Worm (Caenorhabditis elegans) whole organism, L2 larva: ENCODE results near the gene tkr-2.

Source experiments
- C34F6.9 ChIP-seq: fragments of 150-350 bp; optimal IDR thresholded peaks from 2 replicates; lab custom pipeline; 2014; ENCODE audit warnings: missing biosample characterization, missing genetic modification characterization
- F13H6.1 ChIP-seq: sonication (generic microtip); optimal IDR thresholded peaks from 2 replicates; lab custom pipeline; 2016; ENCODE audit warnings: missing genetic modification characterization, missing compliant biosample characterization
- ZK546.5 ChIP-seq: sonication (generic microtip); optimal IDR thresholded peaks from 2 replicates; lab custom pipeline; 2017; ENCODE audit warnings: missing biosample characterization, missing genetic modification characterization
- alr-1 ChIP-seq: fragments of 150-350 bp; optimal IDR thresholded peaks from 2 replicates; lab custom pipeline; 2014; ENCODE audit warnings: missing biosample characterization, missing genetic modification characterization
- aly-2 ChIP-seq: fragments of 150-350 bp; optimal IDR thresholded peaks from 2 replicates; lab custom pipeline; 2014; ENCODE audit warnings: missing biosample characterization, missing genetic modification characterization
- ama-1 ChIP-seq: fragments of 150-350 bp; optimal IDR thresholded peaks from 2 replicates; lab custom pipeline; 2018; ENCODE audit warnings: inconsistent platforms
- blmp-1 ChIP-seq: sonication (generic microtip); optimal IDR thresholded peaks from 2 replicates; lab custom pipeline; 2017; ENCODE audit warnings: missing genetic modification characterization, mild to moderate bottlenecking, missing compliant biosample characterization, antibody characterized with exemption, moderate library complexity; ENCODE audit not compliant: insufficient read depth
- ceh-82 ChIP-seq: fragments of 150-350 bp; optimal IDR thresholded peaks from 2 replicates; lab custom pipeline; 2014; ENCODE audit warnings: missing biosample characterization, missing genetic modification characterization
- crh-2 ChIP-seq: sonication (generic microtip); optimal IDR thresholded peaks from 2 replicates; lab custom pipeline; 2017; ENCODE audit warnings: missing biosample characterization, missing genetic modification characterization
- dmd-4 ChIP-seq: sonication (generic microtip); optimal IDR thresholded peaks from 2 replicates; lab custom pipeline; 2017; ENCODE audit warnings: missing biosample characterization, missing genetic modification characterization
- elt-1 ChIP-seq: fragments of 150-350 bp; optimal IDR thresholded peaks from 2 replicates; lab custom pipeline; 2014; ENCODE audit warnings: missing biosample characterization, missing genetic modification characterization
- fos-1 ChIP-seq: fragments of 150-350 bp; optimal IDR thresholded peaks from 2 replicates; lab custom pipeline; 2014; ENCODE audit warnings: missing biosample characterization, missing genetic modification characterization
- gmeb-1 ChIP-seq: fragments of 150-350 bp; optimal IDR thresholded peaks from 2 replicates; lab custom pipeline; 2014; ENCODE audit warnings: missing biosample characterization, missing genetic modification characterization
- lin-11 ChIP-seq: fragments of 150-350 bp; sonication (generic microtip); optimal IDR thresholded peaks from 2 replicates; lab custom pipeline; 2014; ENCODE audit warnings: missing biosample characterization, missing genetic modification characterization, inconsistent platforms, mixed read lengths
- lin-13 ChIP-seq: fragments of 150-350 bp; optimal IDR thresholded peaks from 2 replicates; lab custom pipeline; 2014; ENCODE audit warnings: missing biosample characterization, missing genetic modification reagents, missing genetic modification characterization
- lsy-2 ChIP-seq, 2 experiments: fragments of 150-350 bp in 1 of 2; sonication (generic microtip) in 1 of 2; optimal IDR thresholded peaks; 2 replicates each; lab custom pipeline; 2014 to 2017; ENCODE audit warnings: missing biosample characterization in 2 of 2, missing genetic modification characterization in 2 of 2
- mab-5 ChIP-seq: fragments of 150-350 bp; optimal IDR thresholded peaks from 2 replicates; lab custom pipeline; 2014; ENCODE audit warnings: missing biosample characterization, missing genetic modification characterization
- mbf-1 ChIP-seq: sonication (generic microtip); optimal IDR thresholded peaks from 2 replicates; lab custom pipeline; 2017; ENCODE audit warnings: missing biosample characterization, missing genetic modification characterization
- nhr-10 ChIP-seq: sonication (generic microtip); optimal IDR thresholded peaks from 2 replicates; lab custom pipeline; 2017; ENCODE audit warnings: missing biosample characterization, missing genetic modification characterization
- nhr-11 ChIP-seq: fragments of 150-350 bp; optimal IDR thresholded peaks from 2 replicates; lab custom pipeline; 2014; ENCODE audit warnings: missing biosample characterization, missing genetic modification characterization
- nhr-12 ChIP-seq: fragments of 150-350 bp; optimal IDR thresholded peaks from 2 replicates; lab custom pipeline; 2014; ENCODE audit warnings: missing biosample characterization, missing genetic modification characterization
- nhr-21 ChIP-seq: fragments of 150-350 bp; optimal IDR thresholded peaks from 2 replicates; lab custom pipeline; 2014; ENCODE audit warnings: missing biosample characterization, missing genetic modification characterization
- nhr-237 ChIP-seq: fragments of 150-350 bp; optimal IDR thresholded peaks from 2 replicates; lab custom pipeline; 2014; ENCODE audit warnings: missing biosample characterization, missing genetic modification characterization
- nhr-25 ChIP-seq: fragments of 150-350 bp; sonication (generic microtip); optimal IDR thresholded peaks from 3 replicates; lab custom pipeline; 2014; ENCODE audit warnings: missing biosample characterization, missing genetic modification characterization
- nhr-6 ChIP-seq: fragments of 150-350 bp; optimal IDR thresholded peaks from 2 replicates; lab custom pipeline; 2014; ENCODE audit warnings: missing biosample characterization, missing genetic modification characterization
- nhr-77 ChIP-seq: fragments of 150-350 bp; optimal IDR thresholded peaks from 2 replicates; lab custom pipeline; 2014; ENCODE audit warnings: missing biosample characterization, missing genetic modification characterization
- peb-1 ChIP-seq: fragments of 150-350 bp; optimal IDR thresholded peaks from 2 replicates; lab custom pipeline; 2014; ENCODE audit warnings: missing biosample characterization, missing genetic modification characterization
- sem-4 ChIP-seq: fragments of 150-350 bp; optimal IDR thresholded peaks from 2 replicates; lab custom pipeline; 2014; ENCODE audit warnings: missing biosample characterization, missing genetic modification reagents, missing genetic modification characterization
- skn-1 ChIP-seq: sonication (generic microtip); optimal IDR thresholded peaks from 2 replicates; lab custom pipeline; 2017; ENCODE audit warnings: missing biosample characterization, missing genetic modification characterization
- sma-3 ChIP-seq: sonication (generic microtip); optimal IDR thresholded peaks from 2 replicates; lab custom pipeline; 2016; ENCODE audit warnings: missing genetic modification reagents, missing genetic modification characterization, missing compliant biosample characterization
- sma-9 ChIP-seq, 2 experiments: fragments of 150-350 bp in 1 of 2; sonication (generic microtip) in 1 of 2; optimal IDR thresholded peaks; 2 replicates each; lab custom pipeline; 2014 to 2016; ENCODE audit warnings: missing genetic modification characterization in 2 of 2, mild to moderate bottlenecking in 1 of 2, missing biosample characterization in 1 of 2, missing compliant biosample characterization in 1 of 2, missing genetic modification reagents in 1 of 2, moderate library complexity in 1 of 2
- unc-39 ChIP-seq: fragments of 150-350 bp; optimal IDR thresholded peaks from 2 replicates; lab custom pipeline; 2014; ENCODE audit warnings: missing biosample characterization, missing genetic modification characterization
- unc-55 ChIP-seq: fragments of 150-350 bp; sonication (generic microtip); optimal IDR thresholded peaks from 3 replicates; lab custom pipeline; 2014; ENCODE audit warnings: missing biosample characterization, missing genetic modification reagents, missing genetic modification characterization
- unc-62 ChIP-seq: fragments of 150-350 bp; optimal IDR thresholded peaks from 2 replicates; lab custom pipeline; 2014; ENCODE audit warnings: missing biosample characterization, missing genetic modification reagents, missing genetic modification characterization
- zag-1 ChIP-seq: fragments of 150-350 bp; optimal IDR thresholded peaks from 2 replicates; lab custom pipeline; 2014; ENCODE audit warnings: missing biosample characterization, missing genetic modification characterization
- ztf-1 ChIP-seq: fragments of 200-800 bp; sonication (Bioruptor generic); conservative IDR thresholded peaks from 2 replicates; pipeline ENCODE4 v1.3.6; 2022; ENCODE audit warnings: missing genetic modification characterization, missing compliant biosample characterization
- ztf-11 ChIP-seq: sonication (generic microtip); optimal IDR thresholded peaks from 2 replicates; lab custom pipeline; 2017; ENCODE audit warnings: missing biosample characterization, missing genetic modification characterization
- ztf-4 ChIP-seq: fragments of 150-350 bp; optimal IDR thresholded peaks from 2 replicates; lab custom pipeline; 2014; ENCODE audit warnings: missing biosample characterization, missing genetic modification characterization

The tkr-2 gene

ce11 chrIV:6201769-6202168 is at the start of gene tkr-2:
tkr-2 (plus strand) TSS chrIV:6202069.
- no peak for TF ChIP-seq nhr-25 (tag; lab: Kevin White, UChicago)
- no peak for TF ChIP-seq gmeb-1 (tag; lab: Kevin White, UChicago)
- no peak for TF ChIP-seq ama-1 (lab: Kevin White, UChicago)
- TF ChIP-seq nhr-77 (tag; lab: Kevin White, UChicago): no peak

- TF ChIP-seq nhr-237 (no peak), ztf-1 (GFP tag; lab: Robert Waterston, UW) (no peak)
Measured at ce11 chrIV:6155296-6155695, 46.6 kb upstream of the tkr-2 start, which contains the start of gene C11D2.7. C11D2.7 (minus strand) TSS chrIV:6155396.

- TF ChIP-seq nhr-25 (tag; lab: Kevin White, UChicago) (no peak), ztf-4 (tag; lab: Kevin White, UChicago) (peak; percentile 24), sma-3 (GFP tag; lab: Kevin White, UChicago) (peak; percentile 46), unc-55 (GFP tag; lab: Kevin White, UChicago) (peak; percentile 59), lsy-2 (tag; optimal IDR thresholded peaks at IDR 0.05; lab: Kevin White, UChicago) (peak; percentile 13 to 72), ZK546.5 (no peak), C34F6.9 (tag; lab: Kevin White, UChicago) (peak; percentile 66), crh-2 (tag; lab: Kevin White, UChicago) (peak; percentile 44), sma-9 (GFP tag; optimal IDR thresholded peaks at IDR 0.05; lab: Kevin White, UChicago) (peak; percentile 26), sma-9 (tag; optimal IDR thresholded peaks at IDR 0.05; lab: Kevin White, UChicago) (no peak), nhr-11 (tag; lab: Kevin White, UChicago) (no peak), ztf-1 (GFP tag; lab: Robert Waterston, UW) (no peak), zag-1 (tag; lab: Kevin White, UChicago) (no peak), lin-13 (GFP tag; lab: Kevin White, UChicago) (peak; percentile 50), nhr-10 (tag; lab: Kevin White, UChicago) (no peak), unc-39 (tag; lab: Kevin White, UChicago) (no peak), mab-5 (no peak), elt-1 (tag; lab: Kevin White, UChicago) (no peak), gmeb-1 (tag; lab: Kevin White, UChicago) (peak; percentile 67), F13H6.1 (tag; lab: Kevin White, UChicago) (peak; percentile 2), ztf-11 (tag; lab: Kevin White, UChicago) (no peak)
Measured at ce11 chrIV:6156833-6157232, 45.0 kb upstream of the tkr-2 start, which contains the start of gene C11D2.4. C11D2.4 (minus strand) TSS chrIV:6156960.

ce11 chrIV:6159616-6160015 is 42.3 kb upstream of the tkr-2 start:
- TF ChIP-seq sem-4 (tag; lab: Kevin White, UChicago) (no peak), nhr-11 (tag; lab: Kevin White, UChicago) (no peak)

- TF ChIP-seq mbf-1 (tag; lab: Kevin White, UChicago) (no peak), F13H6.1 (tag; lab: Kevin White, UChicago) (no peak), sem-4 (tag; lab: Kevin White, UChicago) (no peak), C34F6.9 (tag; lab: Kevin White, UChicago) (no peak), nhr-21 (tag; lab: Kevin White, UChicago) (no peak)
Measured at ce11 chrIV:6165787-6166186, 36.1 kb upstream of the tkr-2 start.

ce11 chrIV:6172959-6173358 is 28.9 kb upstream of the tkr-2 start:
- TF ChIP-seq unc-62 (GFP tag; lab: Kevin White, UChicago): no peak
- TF ChIP-seq elt-1 (tag; lab: Kevin White, UChicago): no peak
- no peak for TF ChIP-seq fos-1 (tag; lab: Kevin White, UChicago)
- TF ChIP-seq, all 48 proteins: peak for 0

ce11 chrIV:6177383-6177782 is 24.5 kb upstream of the tkr-2 start:
- TF ChIP-seq blmp-1 (tag; lab: Kevin White, UChicago) (no peak), ztf-1 (GFP tag; lab: Robert Waterston, UW) (no peak), F13H6.1 (tag; lab: Kevin White, UChicago) (no peak), ZK546.5 (no peak), mab-5 (no peak), dmd-4 (tag; lab: Kevin White, UChicago) (no peak), sma-3 (GFP tag; lab: Kevin White, UChicago) (no peak), nhr-6 (no peak), lin-11 (tag; lab: Kevin White, UChicago) (no peak), ztf-4 (tag; lab: Kevin White, UChicago) (no peak), skn-1 (no peak), fos-1 (tag; lab: Kevin White, UChicago) (no peak), sma-9 (GFP tag; optimal IDR thresholded peaks at IDR 0.05; lab: Kevin White, UChicago) (no peak), sma-9 (tag; optimal IDR thresholded peaks at IDR 0.05; lab: Kevin White, UChicago) (no peak), zag-1 (tag; lab: Kevin White, UChicago) (no peak), alr-1 (tag; lab: Kevin White, UChicago) (no peak), nhr-12 (tag; lab: Kevin White, UChicago) (no peak), aly-2 (tag; lab: Kevin White, UChicago) (no peak), ama-1 (lab: Kevin White, UChicago) (no peak), peb-1 (tag; lab: Kevin White, UChicago) (no peak), ceh-82 (tag; lab: Kevin White, UChicago) (no peak)
